Fruit fly (Drosophila melanogaster) whole organism, prepupa: ENCODE measurements around the gene obst-H.
A peak's percentile ranks its signal among the peaks of the same experiment; 100 is the strongest.

Experiments used
- Sox14 ChIP-seq: fragments of 200-800 bp; sonication (Bioruptor generic); optimal IDR thresholded peaks from 3 replicates; lab custom pipeline; 2016; ENCODE audit warnings: missing biosample characterization, missing genetic modification characterization
- dac ChIP-seq: fragments of 200-800 bp; sonication (Bioruptor generic); optimal IDR thresholded peaks from 2 replicates; lab custom pipeline; 2017; ENCODE audit warnings: missing biosample characterization, mild to moderate bottlenecking, missing genetic modification characterization

DNA sequence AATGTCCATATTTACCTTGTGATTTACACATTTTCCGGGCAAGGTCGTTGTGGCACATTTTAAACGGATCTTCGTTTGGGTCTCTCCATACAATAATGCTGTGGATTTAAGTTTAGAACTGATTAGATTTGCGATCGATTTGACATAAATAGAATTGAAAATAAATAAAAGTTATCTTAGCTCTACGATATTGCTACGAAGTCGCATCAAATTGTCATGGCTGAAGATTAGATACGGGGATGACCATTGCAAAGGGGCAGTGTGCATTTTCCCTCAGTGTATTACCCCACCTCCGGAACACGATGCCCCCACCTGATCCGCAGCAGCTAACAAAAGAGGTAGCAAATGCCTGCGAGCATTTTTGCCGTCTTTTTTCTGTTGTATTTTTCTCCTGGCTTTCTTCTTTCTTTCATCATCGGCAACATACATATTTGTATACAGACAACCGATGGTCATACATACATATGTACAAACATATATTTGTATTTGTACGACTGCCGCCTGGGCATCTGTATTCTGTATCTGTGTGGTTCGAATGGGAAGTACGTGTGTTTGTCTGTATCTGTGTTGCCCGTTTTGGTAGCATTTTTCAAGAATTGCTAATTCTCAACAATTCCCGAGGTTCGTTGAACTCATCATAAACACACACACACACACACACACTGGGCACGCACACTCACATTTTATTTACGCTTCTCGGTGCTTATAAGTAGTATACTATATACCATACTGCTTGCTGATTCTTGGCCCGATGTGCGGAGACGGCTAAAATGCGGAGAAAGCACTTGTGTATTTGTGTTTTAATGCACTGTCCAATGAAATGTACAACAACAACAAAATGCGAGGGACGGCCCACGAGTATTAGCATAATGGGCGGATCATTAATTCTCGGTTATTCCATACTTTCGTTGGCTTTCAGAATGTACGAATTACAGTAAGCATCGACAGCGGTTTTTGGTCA is 15.7 kb upstream of the obst-H start:
- TF ChIP-seq Sox14 (peak; percentile 35), dac (GFP tag; lab: Kevin White, UChicago) (no peak)
